Worm (Caenorhabditis elegans) whole organism, early embryonic: ENCODE results near the gene CD4.1.

Experiments used
- B0310.2 ChIP-seq: sonication (generic microtip); optimal IDR thresholded peaks from 2 replicates; lab custom pipeline; 2016; ENCODE audit warnings: mild to moderate bottlenecking, missing genetic modification characterization, missing compliant biosample characterization
- F13C5.2 ChIP-seq: sonication (generic microtip); optimal IDR thresholded peaks from 2 replicates; lab custom pipeline; 2017; ENCODE audit warnings: mild to moderate bottlenecking, missing genetic modification characterization, inconsistent platforms, missing compliant biosample characterization
- aly-1 ChIP-seq: sonication (generic microtip); optimal IDR thresholded peaks from 2 replicates; lab custom pipeline; 2016; ENCODE audit warnings: missing genetic modification characterization, missing compliant biosample characterization
- ama-1 ChIP-seq: fragments of 150-350 bp; optimal IDR thresholded peaks from 2 replicates; lab custom pipeline; 2014
- ceh-13 ChIP-seq: fragments of 200-800 bp; sonication (Bioruptor generic); optimal IDR thresholded peaks from 2 replicates; lab custom pipeline; 2018; ENCODE audit warnings: mild to moderate bottlenecking, missing genetic modification characterization, missing compliant biosample characterization
- ceh-36 ChIP-seq: sonication (generic microtip); optimal IDR thresholded peaks from 2 replicates; lab custom pipeline; 2016; ENCODE audit warnings: missing genetic modification characterization, inconsistent platforms, missing compliant biosample characterization
- ets-7 ChIP-seq: sonication (generic microtip); optimal IDR thresholded peaks from 2 replicates; lab custom pipeline; 2016; ENCODE audit warnings: missing genotype, missing genetic modification characterization, missing compliant biosample characterization
- flt-1 ChIP-seq: fragments of 200-800 bp; sonication (Bioruptor generic); IDR thresholded peaks from 2 replicates; pipeline ENCODE4 v1.3.6; 2022; ENCODE audit warnings: missing genetic modification characterization, missing compliant biosample characterization
- hmbx-1 ChIP-seq: sonication (generic microtip); optimal IDR thresholded peaks from 2 replicates; lab custom pipeline; 2016; ENCODE audit warnings: mild to moderate bottlenecking, missing genetic modification characterization, missing compliant biosample characterization
- hmg-4 ChIP-seq: fragments of 200-800 bp; sonication (Bioruptor generic); optimal IDR thresholded peaks from 2 replicates; lab custom pipeline; 2018; ENCODE audit warnings: mild to moderate bottlenecking, missing genetic modification characterization, missing compliant biosample characterization
- hnd-1 ChIP-seq: sonication (generic microtip); optimal IDR thresholded peaks from 2 replicates; lab custom pipeline; 2016; ENCODE audit warnings: missing genetic modification characterization, missing compliant biosample characterization
- pes-1 ChIP-seq: fragments of 200-800 bp; sonication (Bioruptor generic); IDR thresholded peaks from 2 replicates; pipeline ENCODE4 v1.3.6; 2022; ENCODE audit warnings: missing genetic modification reagents, missing genetic modification characterization, missing compliant biosample characterization
- scrt-1 ChIP-seq: fragments of 200-800 bp; sonication (Bioruptor generic); IDR thresholded peaks from 2 replicates; pipeline ENCODE4 v1.3.6; 2022; ENCODE audit warnings: missing genetic modification characterization, missing compliant biosample characterization
- sea-1 ChIP-seq: fragments of 200-800 bp; sonication (Bioruptor generic); conservative IDR thresholded peaks from 2 replicates; pipeline ENCODE4 v1.3.6; 2022; ENCODE audit warnings: missing genetic modification characterization, missing compliant biosample characterization
- tbx-11 ChIP-seq: fragments of 200-800 bp; sonication (Bioruptor generic); IDR thresholded peaks from 2 replicates; pipeline ENCODE4 v1.3.6; 2022; ENCODE audit warnings: missing genetic modification characterization, missing compliant biosample characterization
- tbx-37 ChIP-seq: fragments of 200-800 bp; sonication (Bioruptor generic); conservative IDR thresholded peaks from 2 replicates; pipeline ENCODE4 v1.3.6; 2022; ENCODE audit warnings: missing genetic modification reagents, missing genetic modification characterization, missing compliant biosample characterization
- tra-4 ChIP-seq: sonication (generic microtip); optimal IDR thresholded peaks from 2 replicates; lab custom pipeline; 2017; ENCODE audit warnings: missing genetic modification characterization, missing compliant biosample characterization

The CD4.1 gene

ce11 chrV:5628014-5628413 lies 21.7 kb downstream of the CD4.1 start:
- TF ChIP-seq tra-4 (tag; lab: Kevin White, UChicago): no peak
- TF ChIP-seq ceh-13 (GFP tag; lab: Kevin White, UChicago): no peak
- no peak for TF ChIP-seq ceh-36
- TF ChIP-seq hmbx-1 (tag; lab: Kevin White, UChicago): no peak
- no peak for TF ChIP-seq hmg-4 (GFP tag; lab: Kevin White, UChicago)
- no peak for TF ChIP-seq F13C5.2 (tag; lab: Kevin White, UChicago)
- no peak for TF ChIP-seq B0310.2 (tag; lab: Kevin White, UChicago)
- TF ChIP-seq ets-7 (tag; lab: Kevin White, UChicago): no peak
- no peak for TF ChIP-seq hnd-1 (tag; lab: Kevin White, UChicago)
- TF ChIP-seq pes-1 (GFP tag; lab: Robert Waterston, UW): no peak
- TF ChIP-seq tbx-37 (GFP tag; lab: Robert Waterston, UW): no peak
- no peak for TF ChIP-seq ama-1 (lab: Kevin White, UChicago)
- TF ChIP-seq sea-1 (GFP tag; lab: Robert Waterston, UW): no peak
- TF ChIP-seq tbx-11 (GFP tag; lab: Robert Waterston, UW): no peak
- TF ChIP-seq flt-1: no peak
- no peak for TF ChIP-seq scrt-1

- TF ChIP-seq B0310.2 (tag; lab: Kevin White, UChicago) (no peak), ama-1 (lab: Kevin White, UChicago) (no peak)
These were observed 24.4 kb downstream of the CD4.1 start, which contains the start of gene acy-4 for ce11 chrV:5630792-5631191. Gene acy-4, minus strand, starts transcription at chrV:5630892.

- no peak for TF ChIP-seq ama-1 (lab: Kevin White, UChicago)
- no peak for TF ChIP-seq ets-7 (tag; lab: Kevin White, UChicago)
- no peak for TF ChIP-seq flt-1
- TF ChIP-seq tra-4 (tag; lab: Kevin White, UChicago): no peak
- no peak for TF ChIP-seq ceh-13 (GFP tag; lab: Kevin White, UChicago)
- TF ChIP-seq hmg-4 (GFP tag; lab: Kevin White, UChicago): no peak
- no peak for TF ChIP-seq sea-1 (GFP tag; lab: Robert Waterston, UW)
- TF ChIP-seq ceh-36: no peak
- TF ChIP-seq scrt-1: no peak
- no peak for TF ChIP-seq aly-1 (tag; lab: Kevin White, UChicago)
- no peak for TF ChIP-seq B0310.2 (tag; lab: Kevin White, UChicago)
- TF ChIP-seq pes-1 (GFP tag; lab: Robert Waterston, UW): no peak
- TF ChIP-seq hmbx-1 (tag; lab: Kevin White, UChicago): no peak
- TF ChIP-seq tbx-37 (GFP tag; lab: Robert Waterston, UW): no peak
- no peak for TF ChIP-seq F13C5.2 (tag; lab: Kevin White, UChicago)
- no peak for TF ChIP-seq hnd-1 (tag; lab: Kevin White, UChicago)
These were observed 28.1 kb downstream of the CD4.1 start for ce11 chrV:5634445-5634844.

- TF ChIP-seq pes-1 (GFP tag; lab: Robert Waterston, UW): peak; percentile 64
These were observed 33.7 kb downstream of the CD4.1 start for ce11 chrV:5640072-5640471.

ce11 chrV:5644171-5644570 lies 37.8 kb downstream of the CD4.1 start, which contains the start of gene srx-117:
Gene srx-117, plus strand, starts transcription at chrV:5644471.
- TF ChIP-seq tbx-37 (GFP tag; lab: Robert Waterston, UW) (no peak), pes-1 (GFP tag; lab: Robert Waterston, UW) (no peak), hmg-4 (GFP tag; lab: Kevin White, UChicago) (no peak), aly-1 (tag; lab: Kevin White, UChicago) (no peak), ceh-36 (no peak), hmbx-1 (tag; lab: Kevin White, UChicago) (no peak), tbx-11 (GFP tag; lab: Robert Waterston, UW) (no peak), ama-1 (lab: Kevin White, UChicago) (no peak), ceh-13 (GFP tag; lab: Kevin White, UChicago) (no peak), sea-1 (GFP tag; lab: Robert Waterston, UW) (no peak), ets-7 (tag; lab: Kevin White, UChicago) (no peak), F13C5.2 (tag; lab: Kevin White, UChicago) (no peak), scrt-1 (no peak), B0310.2 (tag; lab: Kevin White, UChicago) (no peak), hnd-1 (tag; lab: Kevin White, UChicago) (no peak), flt-1 (no peak), tra-4 (tag; lab: Kevin White, UChicago) (no peak)

- TF ChIP-seq tbx-37 (GFP tag; lab: Robert Waterston, UW) (no peak), B0310.2 (tag; lab: Kevin White, UChicago) (no peak), aly-1 (tag; lab: Kevin White, UChicago) (no peak), pes-1 (GFP tag; lab: Robert Waterston, UW) (no peak), F13C5.2 (tag; lab: Kevin White, UChicago) (no peak), sea-1 (GFP tag; lab: Robert Waterston, UW) (no peak)
These were observed 41.0 kb downstream of the CD4.1 start, which contains the start of gene C14C11.4 for ce11 chrV:5647359-5647758. Gene C14C11.4, plus strand, starts transcription at chrV:5647610.

- TF ChIP-seq aly-1 (tag; lab: Kevin White, UChicago) (no peak), hmg-4 (GFP tag; lab: Kevin White, UChicago) (no peak), tra-4 (tag; lab: Kevin White, UChicago) (no peak), F13C5.2 (tag; lab: Kevin White, UChicago) (no peak), hnd-1 (tag; lab: Kevin White, UChicago) (no peak), scrt-1 (no peak), hmbx-1 (tag; lab: Kevin White, UChicago) (no peak), sea-1 (GFP tag; lab: Robert Waterston, UW) (no peak), tbx-11 (GFP tag; lab: Robert Waterston, UW) (no peak)
These were observed 45.5 kb downstream of the CD4.1 start for ce11 chrV:5651905-5652304.
